Fruit fly (Drosophila melanogaster): Measurements from ENCODE around the gene MSAmiP.

DNA sequence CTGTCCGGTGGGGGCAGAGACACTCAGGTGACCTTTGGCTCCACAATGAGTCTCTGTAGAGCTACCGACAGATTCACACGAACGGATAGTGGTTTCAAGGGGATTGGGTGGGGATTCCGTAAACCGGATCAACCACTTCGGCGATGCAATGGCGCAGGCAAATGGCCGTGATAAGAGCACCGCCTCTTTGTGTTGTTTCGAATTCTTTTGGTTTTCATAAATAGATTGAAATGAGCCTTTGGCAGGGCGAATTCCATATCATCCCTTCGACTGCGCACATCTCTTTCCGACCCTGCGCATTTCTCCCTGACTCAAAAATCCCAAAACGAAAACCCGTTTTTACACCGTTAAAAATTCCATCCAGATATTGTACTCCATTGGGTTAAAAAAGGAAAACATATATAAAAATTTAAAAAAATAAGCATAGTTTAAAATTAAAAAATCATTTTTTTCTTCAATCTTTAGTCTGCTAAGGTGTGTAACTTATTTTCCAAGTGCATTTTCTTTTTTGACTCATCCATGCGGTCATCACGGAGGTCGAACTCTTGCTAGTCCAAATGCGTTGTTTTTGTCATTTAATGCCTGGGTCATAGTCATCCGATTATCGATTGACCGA lies 58.4 kb downstream of the MSAmiP start:
- no peak for TF ChIP-seq CG8478 (optimal IDR thresholded peaks at IDR 0.05)
- no peak for TF ChIP-seq Dll (optimal IDR thresholded peaks at IDR 0.05)
